Fruit fly (Drosophila melanogaster) whole organism, wandering third instar larva: ENCODE data around the gene Alp4.

ENCODE experiments used
- dsf ChIP-seq: sonication (Bioruptor generic); optimal IDR thresholded peaks from 2 replicates; lab custom pipeline; 2016; ENCODE audit warnings: missing biosample characterization, missing genetic modification characterization, borderline replicate concordance
- psq ChIP-seq: fragments of 200-800 bp; sonication (Bioruptor generic); optimal IDR thresholded peaks from 3 replicates; lab custom pipeline; 2017; ENCODE audit warnings: missing biosample characterization, mild to moderate bottlenecking, missing genetic modification characterization, moderate library complexity
- woc ChIP-seq: sonication (Bioruptor generic); optimal IDR thresholded peaks from 2 replicates; lab custom pipeline; 2016; ENCODE audit warnings: missing biosample characterization, mild to moderate bottlenecking, missing genetic modification characterization

DNA sequence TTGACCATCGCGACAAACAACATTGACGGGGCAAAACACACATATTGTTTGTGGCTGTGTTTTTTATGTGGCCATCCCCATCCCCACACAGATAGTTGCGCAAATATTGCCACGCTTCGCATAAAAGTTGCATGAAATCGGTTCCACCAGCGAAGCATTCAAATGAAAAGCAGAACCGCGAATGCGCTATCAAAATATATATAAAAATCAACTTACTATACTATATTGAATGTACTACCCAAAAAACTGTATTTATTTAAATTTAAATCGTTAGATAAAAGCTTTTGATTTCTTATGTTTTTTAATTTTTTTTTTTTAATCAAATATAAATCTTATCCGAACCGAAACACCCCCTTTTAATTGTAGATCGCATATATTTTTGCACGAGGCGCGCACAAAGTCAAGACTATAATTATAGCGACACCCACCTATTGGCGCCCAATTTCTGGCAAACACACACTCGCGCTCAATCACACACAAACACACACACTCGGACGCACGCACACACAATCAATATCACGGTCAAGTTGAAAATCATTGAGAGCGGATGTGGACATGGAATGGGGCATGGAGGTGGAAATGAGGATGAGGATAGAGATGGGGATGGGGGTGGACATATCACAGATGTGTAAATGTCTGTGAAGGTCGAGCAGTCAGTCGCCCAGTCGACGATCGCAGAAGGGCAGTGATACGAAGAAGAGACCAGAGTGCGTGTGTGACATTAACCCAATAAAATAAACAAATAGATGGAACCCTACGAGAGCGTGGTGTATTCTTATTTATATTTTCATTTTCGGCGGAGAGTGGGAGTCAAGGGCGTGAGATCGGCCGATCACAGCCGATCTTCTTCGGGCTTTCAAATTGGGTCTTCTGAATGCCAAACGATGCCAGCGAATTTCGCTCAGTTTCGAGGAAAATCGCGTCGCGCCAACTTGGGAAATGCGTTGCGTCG lies 10.0 kb upstream of the Alp4 start, which contains the start of gene CanA1:
- no peak for TF ChIP-seq woc (GFP tag; lab: Kevin White, UChicago)
- TF ChIP-seq dsf (GFP tag; lab: Kevin White, UChicago), result no peak
- no peak for TF ChIP-seq psq (GFP tag; lab: Kevin White, UChicago)
